Worm (Caenorhabditis elegans) whole organism, L3 larva: ENCODE results near the gene nep-12.

ENCODE experiments used
- ZK546.5 ChIP-seq: sonication (generic microtip); optimal IDR thresholded peaks from 2 replicates; lab custom pipeline; 2017; ENCODE audit warnings: missing biosample characterization, missing genetic modification characterization
- ceh-16 ChIP-seq: sonication (generic microtip); optimal IDR thresholded peaks from 2 replicates; lab custom pipeline; 2017; ENCODE audit warnings: missing biosample characterization, missing genetic modification characterization
- daf-12 ChIP-seq: fragments of 150-350 bp; optimal IDR thresholded peaks from 2 replicates; lab custom pipeline; 2014; ENCODE audit warnings: missing biosample characterization, missing genetic modification reagents, missing genetic modification characterization
- elt-3 ChIP-seq, 3 experiments: fragments of 150-350 bp in 1 of 3; sonication (generic microtip) in 2 of 3; optimal IDR thresholded peaks; 2 replicates in 2 of 3; 4 replicates in 1 of 3; lab custom pipeline; 2014 to 2017; ENCODE audit warnings: missing biosample characterization in 3 of 3, missing genetic modification characterization in 3 of 3
- fos-1 ChIP-seq: fragments of 150-350 bp; optimal IDR thresholded peaks from 2 replicates; lab custom pipeline; 2014; ENCODE audit warnings: missing biosample characterization, missing genetic modification characterization
- lin-39 ChIP-seq: fragments of 150-350 bp; optimal IDR thresholded peaks from 2 replicates; lab custom pipeline; 2018; ENCODE audit warnings: missing biosample characterization, missing genetic modification reagents, missing genetic modification characterization
- nhr-23 ChIP-seq: fragments of 150-350 bp; optimal IDR thresholded peaks from 2 replicates; lab custom pipeline; 2014; ENCODE audit warnings: missing biosample characterization, missing genetic modification reagents, missing genetic modification characterization
- sea-2 ChIP-seq: fragments of 150-350 bp; sonication (generic microtip); optimal IDR thresholded peaks from 4 replicates; lab custom pipeline; 2014; ENCODE audit warnings: missing biosample characterization, missing genetic modification reagents, missing genetic modification characterization
- snpc-4 ChIP-seq: fragments of 150-350 bp; optimal IDR thresholded peaks from 2 replicates; lab custom pipeline; 2014; ENCODE audit warnings: missing biosample characterization, missing genetic modification characterization
- unc-39 ChIP-seq: sonication (generic microtip); optimal IDR thresholded peaks from 4 replicates; lab custom pipeline; 2017; ENCODE audit warnings: missing biosample characterization, missing genetic modification characterization
- unc-62 ChIP-seq: fragments of 150-350 bp; sonication (generic microtip); optimal IDR thresholded peaks from 4 replicates; lab custom pipeline; 2014; ENCODE audit warnings: missing biosample characterization, missing genetic modification reagents, missing genetic modification characterization

DNA sequence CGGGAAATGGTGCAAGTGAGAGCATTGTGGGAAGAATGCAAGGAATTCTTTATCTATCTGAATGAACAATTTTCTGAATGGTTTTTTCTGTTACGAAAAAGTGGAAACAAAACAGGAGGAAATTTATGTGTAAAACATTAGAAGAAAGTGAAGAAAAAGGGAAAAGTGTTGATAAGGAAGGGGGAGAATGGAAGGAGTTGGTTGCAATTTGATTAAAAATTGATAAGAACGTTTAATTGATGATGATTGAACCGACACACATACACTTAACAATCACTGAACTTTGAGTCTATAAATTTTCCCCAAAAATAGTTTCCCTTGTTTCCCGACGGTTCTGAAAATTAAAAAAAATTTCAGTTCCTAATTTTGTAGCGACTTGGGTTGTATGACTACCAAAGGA, 18.6 kb upstream of the nep-12 start:
- TF ChIP-seq ceh-16 (tag; lab: Kevin White, UChicago) (no peak), snpc-4 (no peak), lin-39 (tag; lab: Kevin White, UChicago) (no peak), sea-2 (no peak), daf-12 (tag; lab: Kevin White, UChicago) (no peak), unc-39 (tag; lab: Kevin White, UChicago) (no peak), nhr-23 (tag; lab: Kevin White, UChicago) (no peak), fos-1 (tag; lab: Kevin White, UChicago) (no peak), ZK546.5 (tag; lab: Kevin White, UChicago) (no peak), unc-62 (no peak), elt-3 (tag; optimal IDR thresholded peaks at IDR 0.05; lab: Kevin White, UChicago) (no peak)
